Worm (Caenorhabditis elegans) whole organism, early embryonic: ENCODE measurements around the gene srh-61.
"Not testable (repeated sequence)": the region's sequence is repeated elsewhere in the genome, so short reads cannot be mapped to it uniquely, and the experiment has no call there.

Experiments used
- B0310.2 ChIP-seq: sonication (generic microtip); optimal IDR thresholded peaks from 2 replicates; lab custom pipeline; 2016; ENCODE audit warnings: mild to moderate bottlenecking, missing genetic modification characterization, missing compliant biosample characterization
- F13C5.2 ChIP-seq: sonication (generic microtip); optimal IDR thresholded peaks from 2 replicates; lab custom pipeline; 2017; ENCODE audit warnings: mild to moderate bottlenecking, missing genetic modification characterization, inconsistent platforms, missing compliant biosample characterization
- aly-1 ChIP-seq: sonication (generic microtip); optimal IDR thresholded peaks from 2 replicates; lab custom pipeline; 2016; ENCODE audit warnings: missing genetic modification characterization, missing compliant biosample characterization
- ama-1 ChIP-seq: fragments of 150-350 bp; optimal IDR thresholded peaks from 2 replicates; lab custom pipeline; 2014
- ceh-13 ChIP-seq: fragments of 200-800 bp; sonication (Bioruptor generic); optimal IDR thresholded peaks from 2 replicates; lab custom pipeline; 2018; ENCODE audit warnings: mild to moderate bottlenecking, missing genetic modification characterization, missing compliant biosample characterization
- ceh-36 ChIP-seq: sonication (generic microtip); optimal IDR thresholded peaks from 2 replicates; lab custom pipeline; 2016; ENCODE audit warnings: missing genetic modification characterization, inconsistent platforms, missing compliant biosample characterization
- ets-7 ChIP-seq: sonication (generic microtip); optimal IDR thresholded peaks from 2 replicates; lab custom pipeline; 2016; ENCODE audit warnings: missing genotype, missing genetic modification characterization, missing compliant biosample characterization
- flt-1 ChIP-seq: fragments of 200-800 bp; sonication (Bioruptor generic); IDR thresholded peaks from 2 replicates; pipeline ENCODE4 v1.3.6; 2022; ENCODE audit warnings: missing genetic modification characterization, missing compliant biosample characterization
- hmbx-1 ChIP-seq: sonication (generic microtip); optimal IDR thresholded peaks from 2 replicates; lab custom pipeline; 2016; ENCODE audit warnings: mild to moderate bottlenecking, missing genetic modification characterization, missing compliant biosample characterization
- hmg-4 ChIP-seq: fragments of 200-800 bp; sonication (Bioruptor generic); optimal IDR thresholded peaks from 2 replicates; lab custom pipeline; 2018; ENCODE audit warnings: mild to moderate bottlenecking, missing genetic modification characterization, missing compliant biosample characterization
- hnd-1 ChIP-seq: sonication (generic microtip); optimal IDR thresholded peaks from 2 replicates; lab custom pipeline; 2016; ENCODE audit warnings: missing genetic modification characterization, missing compliant biosample characterization
- pes-1 ChIP-seq: fragments of 200-800 bp; sonication (Bioruptor generic); IDR thresholded peaks from 2 replicates; pipeline ENCODE4 v1.3.6; 2022; ENCODE audit warnings: missing genetic modification reagents, missing genetic modification characterization, missing compliant biosample characterization
- scrt-1 ChIP-seq: fragments of 200-800 bp; sonication (Bioruptor generic); IDR thresholded peaks from 2 replicates; pipeline ENCODE4 v1.3.6; 2022; ENCODE audit warnings: missing genetic modification characterization, missing compliant biosample characterization
- sea-1 ChIP-seq: fragments of 200-800 bp; sonication (Bioruptor generic); conservative IDR thresholded peaks from 2 replicates; pipeline ENCODE4 v1.3.6; 2022; ENCODE audit warnings: missing genetic modification characterization, missing compliant biosample characterization
- tbx-11 ChIP-seq: fragments of 200-800 bp; sonication (Bioruptor generic); IDR thresholded peaks from 2 replicates; pipeline ENCODE4 v1.3.6; 2022; ENCODE audit warnings: missing genetic modification characterization, missing compliant biosample characterization
- tbx-37 ChIP-seq: fragments of 200-800 bp; sonication (Bioruptor generic); conservative IDR thresholded peaks from 2 replicates; pipeline ENCODE4 v1.3.6; 2022; ENCODE audit warnings: missing genetic modification reagents, missing genetic modification characterization, missing compliant biosample characterization
- tra-4 ChIP-seq: sonication (generic microtip); optimal IDR thresholded peaks from 2 replicates; lab custom pipeline; 2017; ENCODE audit warnings: missing genetic modification characterization, missing compliant biosample characterization

Gene srh-61

ce11 chrII:12544533-12544932, 28.3 kb upstream of the srh-61 start, which contains the start of gene F49C5.9:
Gene F49C5.9 (minus strand): TSS chrII:12544633.
- no peak for TF ChIP-seq ceh-13 (GFP tag; lab: Kevin White, UChicago)
- TF ChIP-seq scrt-1: no peak
- TF ChIP-seq hmg-4: no peak
- no peak for TF ChIP-seq hnd-1 (tag; lab: Kevin White, UChicago)
- TF ChIP-seq B0310.2 (tag; lab: Kevin White, UChicago): no peak
- no peak for TF ChIP-seq pes-1 (GFP tag; lab: Robert Waterston, UW)
- TF ChIP-seq F13C5.2 (tag; lab: Kevin White, UChicago): no peak
- no peak for TF ChIP-seq hmbx-1 (tag; lab: Kevin White, UChicago)
- TF ChIP-seq aly-1 (tag; lab: Kevin White, UChicago): no peak
- no peak for TF ChIP-seq ceh-36 (tag; lab: Kevin White, UChicago)
- no peak for TF ChIP-seq sea-1 (GFP tag; lab: Robert Waterston, UW)
- no peak for TF ChIP-seq tra-4 (tag; lab: Kevin White, UChicago)
- TF ChIP-seq ama-1 (lab: Kevin White, UChicago): no peak
- no peak for TF ChIP-seq flt-1 (GFP tag; lab: Robert Waterston, UW)
- TF ChIP-seq tbx-11 (GFP tag; lab: Robert Waterston, UW): no peak
- TF ChIP-seq ets-7 (tag; lab: Kevin White, UChicago): no peak
- TF ChIP-seq tbx-37 (GFP tag; lab: Robert Waterston, UW): no peak

- no peak for TF ChIP-seq tra-4 (tag; lab: Kevin White, UChicago)
Observed at ce11 chrII:12542594-12542997, 26.4 kb upstream of the srh-61 start.

- no peak for TF ChIP-seq B0310.2 (tag; lab: Kevin White, UChicago)
- no peak for TF ChIP-seq aly-1 (tag; lab: Kevin White, UChicago)
- no peak for TF ChIP-seq ets-7 (tag; lab: Kevin White, UChicago)
- no peak for TF ChIP-seq tra-4 (tag; lab: Kevin White, UChicago)
- no peak for TF ChIP-seq tbx-37 (GFP tag; lab: Robert Waterston, UW)
- no peak for TF ChIP-seq flt-1 (GFP tag; lab: Robert Waterston, UW)
- TF ChIP-seq hmg-4: no peak
- no peak for TF ChIP-seq ama-1 (lab: Kevin White, UChicago)
- no peak for TF ChIP-seq pes-1 (GFP tag; lab: Robert Waterston, UW)
- TF ChIP-seq sea-1 (GFP tag; lab: Robert Waterston, UW): no peak
- no peak for TF ChIP-seq ceh-13 (GFP tag; lab: Kevin White, UChicago)
- no peak for TF ChIP-seq scrt-1
Observed at ce11 chrII:12539395-12539794, 23.2 kb upstream of the srh-61 start.

- TF ChIP-seq hmbx-1 (tag; lab: Kevin White, UChicago); tra-4 (tag; lab: Kevin White, UChicago); hmg-4: not testable (repeated sequence)
Observed at ce11 chrII:12536203-12536602, 20.0 kb upstream of the srh-61 start, which contains the start of gene F49C5.3. Gene F49C5.3 (plus strand): TSS chrII:12536503.

ce11 chrII:12535297-12535803, 19.1 kb upstream of the srh-61 start, which contains the start of gene nimk-1:
Gene nimk-1 (plus strand): TSS chrII:12535753.
- TF ChIP-seq sea-1 (GFP tag; lab: Robert Waterston, UW) (no peak), ceh-36 (tag; lab: Kevin White, UChicago) (peak; percentile 59)

- TF ChIP-seq hmbx-1 (tag; lab: Kevin White, UChicago): no peak
- TF ChIP-seq hmg-4: no peak
- no peak for TF ChIP-seq ets-7 (tag; lab: Kevin White, UChicago)
- TF ChIP-seq B0310.2 (tag; lab: Kevin White, UChicago): no peak
- no peak for TF ChIP-seq tra-4 (tag; lab: Kevin White, UChicago)
- no peak for TF ChIP-seq tbx-37 (GFP tag; lab: Robert Waterston, UW)
- no peak for TF ChIP-seq aly-1 (tag; lab: Kevin White, UChicago)
Observed at ce11 chrII:12530958-12531357, 14.7 kb upstream of the srh-61 start, which contains the start of gene srx-120. Gene srx-120 (plus strand): TSS chrII:12531258.

ce11 chrII:12527947-12528346, 11.7 kb upstream of the srh-61 start, which contains the start of gene srx-119:
Gene srx-119 (plus strand): TSS chrII:12528247.
- TF ChIP-seq ceh-36 (tag; lab: Kevin White, UChicago) (no peak), scrt-1 (no peak), ets-7 (tag; lab: Kevin White, UChicago) (no peak)

- TF ChIP-seq ets-7 (tag; lab: Kevin White, UChicago) (no peak), tra-4 (tag; lab: Kevin White, UChicago) (no peak), tbx-11 (GFP tag; lab: Robert Waterston, UW) (no peak), hnd-1 (tag; lab: Kevin White, UChicago) (no peak), ceh-36 (tag; lab: Kevin White, UChicago) (no peak), tbx-37 (GFP tag; lab: Robert Waterston, UW) (no peak), ceh-13 (GFP tag; lab: Kevin White, UChicago) (no peak), flt-1 (GFP tag; lab: Robert Waterston, UW) (no peak), F13C5.2 (tag; lab: Kevin White, UChicago) (no peak), hmbx-1 (tag; lab: Kevin White, UChicago) (no peak), B0310.2 (tag; lab: Kevin White, UChicago) (no peak), hmg-4 (no peak), pes-1 (GFP tag; lab: Robert Waterston, UW) (no peak), aly-1 (tag; lab: Kevin White, UChicago) (no peak), ama-1 (lab: Kevin White, UChicago) (no peak), sea-1 (GFP tag; lab: Robert Waterston, UW) (no peak), scrt-1 (no peak)
Observed at ce11 chrII:12525526-12525925, 9.3 kb upstream of the srh-61 start, which contains the start of gene srx-118. Gene srx-118 (plus strand): TSS chrII:12525826.
